Fruit fly (Drosophila melanogaster) Kc167 (cell line): ENCODE results near the gene asl.
A peak's percentile ranks its signal among the peaks of the same experiment; 100 is the strongest.

Experiments used
- Myc ChIP-seq: fragments of >200 bp; optimal IDR thresholded peaks from 2 replicates; lab custom pipeline; 2017; ENCODE audit warnings: missing external identifiers
- Sin3A ChIP-seq: fragments of >200 bp; optimal IDR thresholded peaks from 2 replicates; lab custom pipeline; 2018; ENCODE audit warnings: missing external identifiers
- h ChIP-seq: fragments of >200 bp; optimal IDR thresholded peaks from 3 replicates; lab custom pipeline; 2018; ENCODE audit warnings: missing external identifiers
- insv ChIP-seq: fragments of >200 bp; optimal IDR thresholded peaks from 3 replicates; lab custom pipeline; 2018; ENCODE audit warnings: missing external identifiers
- psq ChIP-seq: fragments of >200 bp; optimal IDR thresholded peaks from 2 replicates; lab custom pipeline; 2017; ENCODE audit warnings: missing external identifiers
- ttk ChIP-seq: sonication (Bioruptor generic); optimal IDR thresholded peaks from 2 replicates; lab custom pipeline; 2017; ENCODE audit warnings: missing external identifiers

Gene asl

DNA sequence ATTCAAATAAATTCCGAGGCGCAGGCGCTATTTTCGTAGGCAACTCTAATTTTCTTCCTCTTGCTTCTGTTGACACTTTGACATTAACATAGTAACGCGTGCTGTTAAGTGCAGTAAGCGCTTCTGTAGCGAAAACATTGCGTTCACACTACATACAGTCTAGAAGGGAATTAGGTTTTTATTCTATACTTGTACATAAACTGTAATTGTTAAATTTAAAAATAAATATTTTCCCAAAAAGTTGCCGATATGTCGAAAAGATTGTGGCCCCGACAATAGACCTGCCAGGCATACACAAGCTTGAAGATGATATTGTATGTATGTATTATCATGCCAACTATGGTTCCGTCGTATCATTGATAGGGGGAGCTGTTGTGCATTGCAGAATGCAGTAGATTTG, at the start of gene asl:
asl (minus strand) TSS at position 67 of the 400 bp plus-strand sequence.
- TF ChIP-seq insv (lab: Kevin White, UChicago) (no peak), psq (lab: Kevin White, UChicago) (no peak), Sin3A (no peak), h (no peak), Myc (no peak), ttk (lab: Kevin White, UChicago) (no peak)

DNA sequence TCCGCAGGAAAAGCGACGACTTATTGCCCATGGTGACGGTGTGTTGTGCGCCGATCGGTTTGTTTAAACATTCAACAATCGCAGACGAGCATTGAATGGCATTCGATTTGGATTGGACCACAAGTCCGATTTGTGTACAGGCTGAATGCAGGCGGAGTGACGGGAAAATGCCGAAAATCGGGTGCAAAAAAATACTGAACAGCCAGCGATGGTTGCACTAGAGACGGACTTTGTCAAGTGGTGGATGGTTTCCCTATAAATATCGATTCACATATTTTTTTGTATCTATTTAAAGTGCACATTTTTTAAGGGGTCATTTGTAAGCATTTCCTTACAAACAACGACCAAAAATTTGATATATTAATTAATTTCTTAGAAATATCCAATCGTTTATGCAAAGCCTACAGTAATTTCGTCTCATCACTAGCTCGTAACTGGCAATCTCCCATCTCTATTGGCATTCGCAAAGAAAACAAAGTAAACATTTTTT, 48.4 kb upstream of the asl start, which contains the start of the genes elm and MED27:
elm (minus strand) TSS at position 170 of the 490 bp plus-strand sequence.
MED27 (plus strand) TSS at position 448 of the 490 bp plus-strand sequence.
- TF ChIP-seq insv (lab: Kevin White, UChicago) = no peak
- no peak for TF ChIP-seq Myc
- TF ChIP-seq Sin3A = no peak
- TF ChIP-seq ttk (lab: Kevin White, UChicago) = no peak
- TF ChIP-seq psq (lab: Kevin White, UChicago) = no peak

DNA sequence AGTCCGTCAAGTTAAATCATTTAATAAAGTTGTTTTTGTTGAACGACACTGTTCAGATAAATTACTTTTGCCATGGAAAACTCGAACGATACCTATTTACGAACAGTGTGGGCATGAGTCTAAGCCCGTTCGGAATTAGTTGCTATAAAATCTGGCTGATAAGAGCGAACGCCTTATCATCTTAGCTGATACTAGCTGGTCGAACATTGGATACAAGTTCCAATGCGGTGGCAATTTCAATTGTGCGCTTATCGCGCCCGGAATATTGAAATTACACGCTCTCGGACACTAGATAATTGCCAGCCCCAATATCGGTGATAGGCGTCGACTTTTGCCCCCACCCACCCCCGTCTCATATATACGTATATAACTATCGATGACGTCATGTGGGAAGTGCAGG, 47.5 kb upstream of the asl start:
- no peak for TF ChIP-seq insv (lab: Kevin White, UChicago)
- no peak for TF ChIP-seq Sin3A
- no peak for TF ChIP-seq psq (lab: Kevin White, UChicago)
- no peak for TF ChIP-seq h
- no peak for TF ChIP-seq ttk (lab: Kevin White, UChicago)
- TF ChIP-seq Myc = no peak

DNA sequence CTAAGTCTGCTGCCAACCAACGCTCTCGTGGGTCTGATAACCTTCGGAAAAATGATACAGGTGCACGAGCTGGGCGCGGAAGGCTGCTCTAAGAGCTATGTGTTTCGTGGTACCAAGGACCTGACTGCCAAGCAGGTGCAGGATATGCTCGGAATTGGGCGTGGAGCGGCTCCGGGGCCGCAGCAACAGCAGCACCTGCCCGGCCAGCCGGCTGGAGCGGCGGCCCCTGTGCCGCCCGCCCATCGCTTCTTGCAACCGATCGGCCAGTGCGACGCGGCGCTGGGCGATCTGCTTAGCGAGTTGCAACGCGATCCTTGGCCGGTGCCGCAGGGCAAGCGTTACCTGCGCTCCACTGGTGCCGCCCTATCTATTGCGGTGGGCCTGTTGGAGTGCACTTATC, 43.6 kb upstream of the asl start:
- no peak for TF ChIP-seq Sin3A
- peak; percentile 77 for TF ChIP-seq ttk (lab: Kevin White, UChicago)

DNA sequence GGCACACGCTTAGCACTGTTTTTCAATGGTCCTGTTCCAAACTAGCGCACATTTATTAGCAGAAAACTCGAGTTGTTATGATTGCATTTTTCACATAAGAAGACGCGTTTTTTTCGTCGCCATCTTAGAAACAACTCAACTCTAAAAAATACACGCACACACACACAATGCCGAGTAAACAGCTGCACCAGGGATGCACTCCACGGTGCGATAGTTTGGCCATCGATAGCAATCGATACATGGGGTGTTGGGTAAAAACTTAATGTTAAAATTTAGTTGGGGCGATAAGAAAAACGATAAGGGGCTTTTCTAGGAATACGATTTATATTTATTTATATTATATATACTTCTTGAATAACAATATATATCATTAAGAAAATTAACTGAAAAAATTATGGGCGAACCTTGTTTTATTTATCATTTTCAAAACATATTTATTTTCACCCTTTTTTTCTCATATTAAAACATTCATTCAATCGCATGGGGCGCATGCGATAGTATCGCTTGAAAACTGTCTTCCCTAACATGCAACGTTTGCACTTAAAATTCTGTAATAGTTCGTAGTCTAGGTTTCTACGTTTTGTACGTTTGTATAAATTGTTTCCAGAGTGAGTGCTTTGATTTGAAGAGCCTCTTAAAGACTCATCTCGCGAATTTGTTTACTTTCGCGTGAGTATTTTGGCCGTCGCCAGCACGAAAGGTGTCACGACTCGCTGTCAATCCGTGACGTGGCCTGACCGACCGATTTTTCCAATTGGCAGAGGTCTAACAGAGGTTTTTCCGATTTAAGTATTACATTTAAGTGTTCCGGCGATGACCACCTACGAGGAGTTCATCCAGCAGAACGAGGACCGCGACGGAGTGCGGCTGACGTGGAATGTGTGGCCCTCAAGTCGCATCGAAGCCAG, 42.5 kb upstream of the asl start, which contains the start of the genes MTA1-like and Sec23:
MTA1-like (minus strand) TSS at position 170 of the 908 bp plus-strand sequence.
Sec23 (plus strand) TSS at position 497 of the 908 bp plus-strand sequence.
- TF ChIP-seq psq (lab: Kevin White, UChicago) (no peak), ttk (lab: Kevin White, UChicago) (no peak), h (no peak), Myc (no peak), Sin3A (no peak), insv (lab: Kevin White, UChicago) (no peak)

DNA sequence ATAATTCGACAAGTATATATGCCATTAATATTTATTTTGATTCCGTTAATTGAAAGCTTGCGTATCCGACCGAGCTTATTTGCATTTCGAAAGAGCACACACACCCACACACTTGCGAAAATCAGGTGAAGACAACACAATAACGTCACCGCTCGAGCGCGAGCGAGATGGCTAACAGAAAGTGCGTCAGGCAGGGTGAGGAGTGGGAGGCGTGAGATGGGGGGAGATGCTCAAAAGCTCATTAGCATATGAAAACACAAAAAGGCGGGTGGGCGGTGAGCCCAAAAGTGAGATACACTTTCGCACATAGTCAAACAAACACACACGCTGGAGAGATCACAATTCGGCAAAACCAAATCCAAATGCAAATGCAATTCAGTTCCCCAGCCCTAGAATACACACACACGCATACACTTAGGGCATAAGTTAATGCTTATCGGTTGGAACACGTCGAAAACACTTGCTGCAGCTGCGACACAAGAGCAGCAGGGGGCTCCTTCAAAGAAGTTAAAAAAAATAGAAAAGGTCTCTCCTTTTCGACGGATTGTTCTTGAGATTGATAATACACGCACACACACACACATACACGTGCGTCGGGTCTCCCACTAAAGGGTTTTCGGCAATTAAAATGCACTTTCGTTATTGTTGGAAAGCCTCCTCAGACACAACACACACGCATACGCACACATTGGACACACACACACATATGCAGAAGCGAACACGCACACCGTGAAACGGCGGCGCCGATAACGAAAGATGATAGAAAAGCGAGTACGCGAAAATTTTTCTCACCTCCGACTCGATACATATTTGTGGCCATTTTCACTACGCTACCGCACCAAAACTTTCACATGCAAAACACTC, 41.6 kb upstream of the asl start:
- TF ChIP-seq psq (lab: Kevin White, UChicago) (no peak), Sin3A (no peak), insv (lab: Kevin White, UChicago) (no peak)

DNA sequence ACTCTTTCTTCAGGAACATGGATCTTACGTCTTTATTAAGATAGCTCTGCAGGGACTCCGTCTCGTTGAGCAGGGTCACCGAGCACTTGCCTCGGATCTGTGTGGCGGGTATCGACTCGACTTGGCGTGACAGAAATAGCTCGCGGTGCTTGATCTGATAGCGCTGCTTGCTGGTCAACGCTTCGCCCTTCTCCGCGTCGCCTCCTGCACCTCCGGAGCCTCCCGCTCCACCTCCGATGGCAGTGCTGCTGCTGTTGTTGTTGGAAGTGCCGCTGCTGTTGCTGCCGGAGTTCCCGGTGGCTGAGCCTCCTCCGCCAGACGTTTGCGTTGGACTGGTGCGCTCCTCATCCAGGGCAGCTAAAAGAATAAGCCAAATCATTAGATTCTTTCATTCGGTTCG, 37.1 kb upstream of the asl start:
- TF ChIP-seq ttk (lab: Kevin White, UChicago) (no peak), Myc (no peak), psq (lab: Kevin White, UChicago) (no peak)

DNA sequence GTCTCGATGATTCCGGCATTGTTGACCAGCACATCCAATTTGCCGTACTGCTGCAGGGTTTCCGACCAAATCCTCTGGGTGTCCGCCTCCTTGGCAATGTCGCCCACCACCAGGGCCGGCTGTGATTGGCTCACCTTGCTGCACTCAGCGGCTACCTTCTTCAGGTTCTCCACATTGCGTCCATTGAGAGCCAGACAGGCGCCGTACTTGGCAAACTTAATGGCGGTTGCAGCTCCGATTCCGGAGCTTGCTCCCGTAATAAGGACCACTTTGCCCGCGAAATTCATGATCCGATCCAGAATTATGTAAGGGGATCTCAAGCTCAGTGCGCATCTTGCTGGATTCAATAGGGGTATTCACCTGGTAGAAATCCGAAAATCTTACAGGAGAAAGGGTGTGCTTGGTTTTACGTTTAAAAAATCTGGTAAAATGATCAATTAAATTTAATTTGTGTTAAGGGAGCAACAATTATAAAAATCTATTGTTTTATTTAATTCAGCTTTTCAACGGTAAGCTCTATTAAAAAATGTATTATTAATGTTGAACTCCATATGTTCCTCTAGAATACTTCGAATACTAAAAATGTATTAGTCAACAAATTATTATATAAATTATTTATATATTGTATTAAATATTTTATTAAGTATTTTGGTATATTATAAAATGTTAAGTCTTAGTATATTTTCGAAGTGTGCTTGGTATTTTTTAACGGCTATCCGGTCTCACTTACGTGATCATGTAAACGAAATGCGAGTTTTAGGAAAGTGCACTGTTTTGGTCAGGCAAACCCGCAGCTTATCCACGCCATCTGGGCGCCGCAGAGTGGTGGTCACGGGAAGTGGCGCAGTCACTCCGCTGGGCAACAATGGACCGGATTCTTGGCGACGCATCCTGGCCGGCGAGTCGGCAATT, 30.4 kb upstream of the asl start, which contains the start of the genes CG31548 and CG12170:
CG31548 (minus strand) TSS at position 334 of the 912 bp plus-strand sequence.
CG12170 (plus strand) TSS at position 716 of the 912 bp plus-strand sequence.
- no peak for TF ChIP-seq psq (lab: Kevin White, UChicago)
- no peak for TF ChIP-seq ttk (lab: Kevin White, UChicago)
- no peak for TF ChIP-seq insv (lab: Kevin White, UChicago)
- TF ChIP-seq Sin3A = no peak
- TF ChIP-seq h = no peak
- no peak for TF ChIP-seq Myc

DNA sequence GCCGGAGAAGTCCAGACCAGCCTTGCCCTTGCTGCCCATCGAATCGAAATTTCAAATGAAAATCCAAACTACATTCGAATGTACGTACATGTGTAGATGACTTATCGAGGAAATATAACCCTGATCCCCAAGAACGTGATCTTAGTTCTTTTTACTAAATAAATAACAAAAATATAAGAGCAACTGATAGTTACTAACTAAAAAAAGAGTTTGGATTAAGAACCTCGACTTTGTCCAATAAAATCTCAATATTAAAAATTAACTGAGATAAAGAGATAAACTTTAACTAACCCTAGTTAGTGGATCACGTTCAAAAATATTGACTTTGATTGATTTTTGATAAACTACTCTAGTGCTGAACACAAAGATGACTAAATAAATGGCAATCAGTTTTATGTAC, 29.2 kb upstream of the asl start, which contains the start of gene CG31546:
CG31546 (minus strand) TSS at position 101 of the 400 bp plus-strand sequence.
- TF ChIP-seq Myc (no peak), ttk (lab: Kevin White, UChicago) (no peak), psq (lab: Kevin White, UChicago) (no peak), Sin3A (no peak), h (no peak), insv (lab: Kevin White, UChicago) (no peak)

DNA sequence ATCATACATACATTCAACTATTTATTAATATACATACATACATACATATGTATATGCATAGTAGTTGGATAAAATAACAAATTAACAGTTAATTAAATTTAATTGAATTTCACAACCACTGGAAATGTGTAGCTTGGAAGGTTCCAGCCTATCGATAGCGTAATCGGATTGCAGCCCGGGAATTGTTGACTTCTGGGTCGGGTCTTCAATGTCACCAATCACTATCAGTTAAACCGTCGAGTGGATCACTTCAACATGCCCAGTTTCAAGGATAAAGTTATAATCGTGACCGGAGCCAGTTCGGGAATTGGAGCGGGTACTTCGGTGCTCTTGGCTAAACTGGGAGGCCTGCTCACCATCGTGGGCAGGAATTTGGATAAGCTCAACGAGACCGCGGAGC, 27.1 kb upstream of the asl start, which contains the start of gene CG12171:
CG12171 (plus strand) TSS at position 191 of the 400 bp plus-strand sequence.
- TF ChIP-seq insv (lab: Kevin White, UChicago) (no peak), Myc (no peak), psq (lab: Kevin White, UChicago) (no peak), ttk (lab: Kevin White, UChicago) (no peak), h (no peak), Sin3A (no peak)

DNA sequence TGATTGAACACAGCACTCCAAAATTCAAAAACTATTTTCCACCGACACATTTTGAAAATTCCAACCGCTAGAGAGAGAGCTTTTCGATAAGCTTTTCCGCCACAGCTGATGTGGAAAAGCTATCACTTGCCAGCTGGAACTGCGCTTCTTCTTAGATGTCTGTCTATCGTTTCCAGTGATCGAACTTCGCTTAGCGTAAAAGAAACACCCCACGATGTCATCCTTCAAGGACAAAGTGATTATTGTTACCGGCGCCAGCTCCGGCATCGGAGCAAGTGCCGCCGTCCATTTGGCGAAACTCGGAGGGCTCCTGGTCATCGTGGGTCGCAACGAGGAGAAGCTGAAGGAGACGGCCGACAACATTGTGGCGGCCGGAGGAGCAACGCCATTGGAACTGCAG, 25.8 kb upstream of the asl start, which contains the start of gene CG31549:
CG31549 (plus strand) TSS at position 11 of the 400 bp plus-strand sequence.
- TF ChIP-seq Myc (no peak), psq (lab: Kevin White, UChicago) (no peak), insv (lab: Kevin White, UChicago) (no peak), h (no peak), Sin3A (no peak), ttk (lab: Kevin White, UChicago) (no peak)
